Fruit fly (Drosophila melanogaster) whole organism, embryonic: ENCODE measurements around the gene Eig71Ec.

Experiments used
- Adf1 ChIP-seq: fragments of 200-800 bp; sonication (Bioruptor generic); IDR thresholded peaks from 2 replicates; pipeline ENCODE4 v1.3.6; 2022; ENCODE audit warnings: missing biosample characterization, missing genetic modification characterization
- CG12744 ChIP-seq: fragments of 200-800 bp; sonication (Bioruptor generic); optimal IDR thresholded peaks from 2 replicates; lab custom pipeline; 2016; ENCODE audit warnings: missing biosample characterization, missing genetic modification characterization
- CG13123 ChIP-seq: fragments of 200-800 bp; sonication (Bioruptor generic); optimal IDR thresholded peaks from 2 replicates; lab custom pipeline; 2016; ENCODE audit warnings: missing biosample characterization, missing genetic modification characterization
- CG14965 ChIP-seq: fragments of 200-800 bp; sonication (Bioruptor generic); optimal IDR thresholded peaks from 2 replicates; lab custom pipeline; 2016; ENCODE audit warnings: missing biosample characterization, missing genetic modification characterization, borderline replicate concordance
- CG18262 ChIP-seq: fragments of 200-800 bp; optimal IDR thresholded peaks from 3 replicates; lab custom pipeline; 2019; ENCODE audit warnings: missing biosample characterization, mild to moderate bottlenecking, missing genetic modification characterization, moderate library complexity
- CG18764 ChIP-seq: fragments of 200-800 bp; sonication (Bioruptor generic); optimal IDR thresholded peaks from 3 replicates; lab custom pipeline; 2016; ENCODE audit warnings: missing biosample characterization, missing genetic modification characterization
- CG2120 ChIP-seq: fragments of 200-800 bp; sonication (Bioruptor generic); optimal IDR thresholded peaks from 3 replicates; lab custom pipeline; 2016; ENCODE audit warnings: missing biosample characterization, missing genetic modification characterization
- CG2202 ChIP-seq: fragments of 200-800 bp; sonication (Bioruptor generic); optimal IDR thresholded peaks from 2 replicates; lab custom pipeline; 2018; ENCODE audit warnings: missing biosample characterization, mild to moderate bottlenecking, missing genetic modification characterization
- CG2712 ChIP-seq: fragments of 200-800 bp; optimal IDR thresholded peaks from 3 replicates; lab custom pipeline; 2019; ENCODE audit warnings: missing biosample characterization, mild to moderate bottlenecking, missing genetic modification characterization, moderate library complexity
- CG30403 ChIP-seq: fragments of 200-800 bp; sonication (Bioruptor generic); optimal IDR thresholded peaks from 3 replicates; lab custom pipeline; 2016; ENCODE audit warnings: missing biosample characterization, missing genetic modification characterization
- CG31224 ChIP-seq: fragments of 200-800 bp; sonication (Bioruptor generic); IDR thresholded peaks from 2 replicates; pipeline ENCODE4 v1.3.6; 2022; ENCODE audit warnings: missing biosample characterization, missing genetic modification characterization
- CG4404 ChIP-seq: fragments of 200-800 bp; sonication (Bioruptor generic); IDR thresholded peaks from 2 replicates; pipeline ENCODE4 v1.3.6; 2022; ENCODE audit warnings: missing biosample characterization, missing genetic modification characterization
- CG4424 ChIP-seq: fragments of 200-800 bp; sonication (Bioruptor generic); optimal IDR thresholded peaks from 3 replicates; lab custom pipeline; 2016; ENCODE audit warnings: missing biosample characterization, missing genetic modification characterization
- CG4617 ChIP-seq: fragments of 200-800 bp; sonication (Bioruptor generic); optimal IDR thresholded peaks from 3 replicates; lab custom pipeline; 2016; ENCODE audit warnings: missing biosample characterization, missing genetic modification characterization, borderline replicate concordance
- CG5180 ChIP-seq: fragments of 200-800 bp; sonication (Bioruptor generic); optimal IDR thresholded peaks from 3 replicates; lab custom pipeline; 2017; ENCODE audit warnings: missing biosample characterization, missing genetic modification characterization, mild to moderate bottlenecking, moderate library complexity, missing genetic modification reagents
- CG6175 ChIP-seq: fragments of 200-800 bp; sonication (Bioruptor generic); IDR thresholded peaks from 3 replicates; pipeline ENCODE4 v1.3.6; 2022; ENCODE audit warnings: missing biosample characterization, missing genetic modification characterization
- CG7786 ChIP-seq: fragments of 200-800 bp; sonication (Bioruptor generic); optimal IDR thresholded peaks from 2 replicates; lab custom pipeline; 2016; ENCODE audit warnings: missing biosample characterization, missing genetic modification characterization
- CG7963 ChIP-seq: fragments of 200-800 bp; sonication (Bioruptor generic); IDR thresholded peaks from 3 replicates; pipeline ENCODE4 v1.3.6; 2022; ENCODE audit warnings: missing biosample characterization, missing genetic modification characterization; ENCODE audit not compliant: partially characterized antibody
- CG7987 ChIP-seq: fragments of 200-800 bp; sonication (Bioruptor generic); optimal IDR thresholded peaks from 2 replicates; lab custom pipeline; 2018; ENCODE audit warnings: missing biosample characterization, mild to moderate bottlenecking, missing genetic modification characterization, moderate library complexity
- E2f1 ChIP-seq: fragments of 200-800 bp; sonication (Bioruptor generic); IDR thresholded peaks from 2 replicates; pipeline ENCODE4 v1.3.6; 2022; ENCODE audit warnings: missing biosample characterization, missing genetic modification characterization
- Eip74EF ChIP-seq, 2 experiments: fragments of 200-800 bp in 1 of 2; fragments of >200 bp in 1 of 2; sonication (Bioruptor generic) in 1 of 2; optimal IDR thresholded peaks; 2 replicates each; lab custom pipeline; 2017 to 2019; ENCODE audit warnings: missing biosample characterization in 2 of 2, missing genetic modification characterization in 2 of 2, mild to moderate bottlenecking in 1 of 2, moderate library complexity in 1 of 2
- Gsc ChIP-seq: fragments of 200-800 bp; sonication (Bioruptor generic); IDR thresholded peaks from 2 replicates; pipeline ENCODE4 v1.3.6; 2022; ENCODE audit warnings: missing biosample characterization, missing genetic modification characterization
- HLHmδ ChIP-seq: fragments of 200-800 bp; sonication (Bioruptor generic); optimal IDR thresholded peaks from 2 replicates; lab custom pipeline; 2018; ENCODE audit warnings: missing biosample characterization, mild to moderate bottlenecking, missing genetic modification characterization, moderate library complexity
- Kr ChIP-seq: fragments of 200-800 bp; sonication (Bioruptor generic); optimal IDR thresholded peaks from 2 replicates; lab custom pipeline; 2017; ENCODE audit warnings: missing biosample characterization, mild to moderate bottlenecking, missing genetic modification characterization
- Med ChIP-seq: fragments of 200-800 bp; sonication (Bioruptor generic); peaks from one replicate; lab custom pipeline; 2016; ENCODE audit warnings: missing biosample characterization, missing genetic modification characterization, mild to moderate bottlenecking, inconsistent platforms, moderate library complexity
- NC2α ChIP-seq: fragments of 200-800 bp; sonication (Bioruptor generic); optimal IDR thresholded peaks from 2 replicates; lab custom pipeline; 2016; ENCODE audit warnings: missing biosample characterization, missing genetic modification characterization
- Rx ChIP-seq: fragments of 200-800 bp; sonication (Bioruptor generic); IDR thresholded peaks from 2 replicates; pipeline ENCODE4 v1.3.6; 2022; ENCODE audit warnings: missing biosample characterization, missing genetic modification characterization
- Side ChIP-seq: fragments of 200-800 bp; sonication (Bioruptor generic); optimal IDR thresholded peaks from 2 replicates; lab custom pipeline; 2016; ENCODE audit warnings: missing biosample characterization, missing genetic modification characterization
- Usf ChIP-seq: fragments of 200-800 bp; sonication (Bioruptor generic); optimal IDR thresholded peaks from 2 replicates; lab custom pipeline; 2017; ENCODE audit warnings: missing genotype, missing biosample characterization, missing genetic modification characterization
- Vsx1 ChIP-seq: fragments of 200-800 bp; sonication (Bioruptor generic); optimal IDR thresholded peaks from 2 replicates; lab custom pipeline; 2017; ENCODE audit warnings: missing biosample characterization, mild to moderate bottlenecking, missing genetic modification characterization, missing genetic modification reagents
- Xrp1 ChIP-seq: fragments of 200-800 bp; sonication (Bioruptor generic); IDR thresholded peaks from 2 replicates; pipeline ENCODE4 v1.3.6; 2022; ENCODE audit warnings: missing biosample characterization, missing genetic modification characterization
- al ChIP-seq: fragments of 200-800 bp; sonication (Bioruptor generic); IDR thresholded peaks from 2 replicates; pipeline ENCODE4 v1.3.6; 2022; ENCODE audit warnings: missing biosample characterization, missing genetic modification characterization
- bsh ChIP-seq, 2 experiments: fragments of 200-800 bp; sonication (Bioruptor generic); optimal IDR thresholded peaks; 2 replicates each; lab custom pipeline; 2017 to 2018; ENCODE audit warnings: mild to moderate bottlenecking in 2 of 2, missing biosample characterization in 2 of 2, missing genetic modification characterization in 2 of 2, moderate library complexity in 1 of 2
- esg ChIP-seq: fragments of 200-800 bp; sonication (Bioruptor generic); conservative IDR thresholded peaks from 2 replicates; pipeline ENCODE4 v1.3.6; 2022; ENCODE audit warnings: missing biosample characterization, missing genetic modification characterization
- fd102C ChIP-seq: fragments of 200-800 bp; sonication (Bioruptor generic); optimal IDR thresholded peaks from 2 replicates; lab custom pipeline; 2018; ENCODE audit warnings: missing biosample characterization, mild to moderate bottlenecking, missing genetic modification characterization, moderate library complexity
- grau ChIP-seq: fragments of 200-800 bp; optimal IDR thresholded peaks from 3 replicates; lab custom pipeline; 2019; ENCODE audit warnings: missing biosample characterization, mild to moderate bottlenecking, missing genetic modification characterization, moderate library complexity
- gro ChIP-seq: fragments of 200-800 bp; sonication (Bioruptor generic); optimal IDR thresholded peaks from 2 replicates; lab custom pipeline; 2016; ENCODE audit warnings: missing biosample characterization, missing genetic modification characterization
- gt ChIP-seq: fragments of 200-800 bp; sonication (Bioruptor generic); IDR thresholded peaks from 2 replicates; pipeline ENCODE4 v1.3.6; 2022; ENCODE audit warnings: missing biosample characterization, missing genetic modification characterization
- hkb ChIP-seq, 2 experiments: fragments of 200-800 bp in 1 of 2; fragments of >200 bp in 1 of 2; sonication (Bioruptor generic) in 1 of 2; IDR thresholded peaks in 1 of 2; optimal IDR thresholded peaks in 1 of 2; 2 replicates each; pipeline versions ENCODE4 v1.3.6 to Lab custom; 2017 to 2022; ENCODE audit warnings: missing biosample characterization in 1 of 2, missing genetic modification characterization in 1 of 2
- jumu ChIP-seq: fragments of 200-800 bp; sonication (Bioruptor generic); optimal IDR thresholded peaks from 3 replicates; lab custom pipeline; 2016; ENCODE audit warnings: missing biosample characterization, missing genetic modification characterization
- klu ChIP-seq: fragments of 200-800 bp; sonication (Bioruptor generic); IDR thresholded peaks from 2 replicates; pipeline ENCODE4 v1.3.6; 2022; ENCODE audit warnings: missing biosample characterization, missing genetic modification characterization
- lab ChIP-seq: fragments of 200-800 bp; sonication (Bioruptor generic); optimal IDR thresholded peaks from 3 replicates; lab custom pipeline; 2017; ENCODE audit warnings: missing biosample characterization, missing genetic modification characterization, mild to moderate bottlenecking, moderate library complexity, missing genetic modification reagents
- lilli ChIP-seq: fragments of 200-800 bp; sonication (Bioruptor generic); optimal IDR thresholded peaks from 3 replicates; lab custom pipeline; 2016; ENCODE audit warnings: missing biosample characterization, missing genetic modification characterization
- lola ChIP-seq, 3 experiments: fragments of >200 bp in 2 of 3; fragments of 200-800 bp in 1 of 3; sonication (Bioruptor generic) in 1 of 3; optimal IDR thresholded peaks; 2 replicates each; lab custom pipeline; 2017 to 2019; ENCODE audit warnings: missing biosample characterization in 3 of 3, missing genetic modification characterization in 3 of 3, mild to moderate bottlenecking in 1 of 3, moderate library complexity in 1 of 3
- sd ChIP-seq: fragments of 200-800 bp; sonication (Bioruptor generic); optimal IDR thresholded peaks from 3 replicates; lab custom pipeline; 2018; ENCODE audit warnings: missing biosample characterization, mild to moderate bottlenecking, missing genetic modification characterization, moderate library complexity
- sens ChIP-seq: fragments of 200-800 bp; sonication (Bioruptor generic); peaks from one replicate; lab custom pipeline; 2016; ENCODE audit warnings: missing biosample characterization, missing genetic modification characterization
- slp2 ChIP-seq: fragments of 200-800 bp; sonication (Bioruptor generic); optimal IDR thresholded peaks from 2 replicates; lab custom pipeline; 2016; ENCODE audit warnings: missing biosample characterization, missing genetic modification characterization
- stwl ChIP-seq: fragments of 200-800 bp; sonication (Bioruptor generic); optimal IDR thresholded peaks from 3 replicates; lab custom pipeline; 2018; ENCODE audit warnings: missing biosample characterization, mild to moderate bottlenecking, missing genetic modification characterization, moderate library complexity
- trh ChIP-seq: fragments of 200-800 bp; sonication (Bioruptor generic); optimal IDR thresholded peaks from 2 replicates; lab custom pipeline; 2016; ENCODE audit warnings: missing biosample characterization, missing genetic modification characterization
- ttk ChIP-seq: fragments of 200-800 bp; sonication (Bioruptor generic); IDR thresholded peaks from 2 replicates; pipeline ENCODE4 v2.1.2; 2022; ENCODE audit warnings: missing biosample characterization, missing genetic modification characterization
- tup ChIP-seq: fragments of 200-800 bp; sonication (Bioruptor generic); optimal IDR thresholded peaks from 2 replicates; lab custom pipeline; 2016; ENCODE audit warnings: missing biosample characterization, mild to moderate bottlenecking, missing genetic modification characterization, moderate library complexity

The Eig71Ec gene

dm6 chr3L:15639978-15640377 is 12.1 kb downstream of the Eig71Ec start (continued):
- no peak for TF ChIP-seq CG6175 (GFP tag; lab: Robert Waterston, UW)
- TF ChIP-seq CG7963 (GFP tag; lab: Robert Waterston, UW) = no peak
- no peak for TF ChIP-seq CG7987
- no peak for TF ChIP-seq klu (GFP tag; lab: Robert Waterston, UW)
- TF ChIP-seq HLHmδ = no peak
- no peak for TF ChIP-seq lab (GFP tag; lab: Kevin White, UChicago)
- TF ChIP-seq CG4404 (GFP tag; lab: Robert Waterston, UW) = no peak; the same call in 1 of the 2 replicates
- TF ChIP-seq gt (GFP tag; lab: Robert Waterston, UW) = no peak
- TF ChIP-seq NC2α = no peak
- TF ChIP-seq CG12744 (GFP tag; lab: Kevin White, UChicago) = no peak
- no peak for TF ChIP-seq E2f1 (GFP tag; lab: Robert Waterston, UW)
- peak; percentile 43 for TF ChIP-seq CG2712 (tag; lab: Kevin White, UChicago)
- TF ChIP-seq sd (tag; lab: Kevin White, UChicago) = no peak
- TF ChIP-seq fd102C (GFP tag; lab: Kevin White, UChicago) = peak; percentile 21
- peak; percentile 62 for TF ChIP-seq Xrp1
- no peak for TF ChIP-seq ttk (GFP tag; lab: Robert Waterston, UW)
- TF ChIP-seq gro = no peak
- no peak for TF ChIP-seq esg (GFP tag; lab: Robert Waterston, UW)
- TF ChIP-seq grau (tag; lab: Kevin White, UChicago) = peak; percentile 3
- no peak for TF ChIP-seq slp2
- no peak for TF ChIP-seq stwl
- no peak for TF ChIP-seq Adf1
- peak in 1 of 3 experiments; percentile 26 for TF ChIP-seq lola (GFP tag; optimal IDR thresholded peaks at IDR 0.05; lab: Kevin White, UChicago)
- TF ChIP-seq al (GFP tag; lab: Robert Waterston, UW) = no peak
- peak; percentile 36 for TF ChIP-seq sens (GFP tag; lab: Kevin White, UChicago)
- no peak for TF ChIP-seq Kr (GFP tag; lab: Kevin White, UChicago)
- no peak for TF ChIP-seq CG14965 (GFP tag; lab: Kevin White, UChicago)
- TF ChIP-seq lilli (GFP tag; lab: Kevin White, UChicago) = no peak
- TF ChIP-seq trh (GFP tag; lab: Kevin White, UChicago) = no peak
- TF ChIP-seq Med (GFP tag; lab: Kevin White, UChicago) = peak; percentile 31
- TF ChIP-seq Eip74EF (GFP tag; optimal IDR thresholded peaks at IDR 0.05; lab: Kevin White, UChicago) = no peak
- no peak for TF ChIP-seq Usf (GFP tag; lab: Kevin White, UChicago)
- TF ChIP-seq bsh (GFP tag; optimal IDR thresholded peaks at IDR 0.05; lab: Kevin White, UChicago) = peak in 1 of 2 experiments; percentile 32
- no peak for TF ChIP-seq CG2202 (tag; lab: Kevin White, UChicago)
- TF ChIP-seq CG7786 (GFP tag; lab: Kevin White, UChicago) = no peak
- no peak for TF ChIP-seq CG4424 (GFP tag; lab: Kevin White, UChicago)
- no peak for TF ChIP-seq CG4617 (GFP tag; lab: Kevin White, UChicago)
- TF ChIP-seq CG31224 = no peak
- TF ChIP-seq CG5180 (GFP tag; lab: Kevin White, UChicago) = no peak
- TF ChIP-seq Vsx1 = no peak
- TF ChIP-seq tup (GFP tag; lab: Kevin White, UChicago) = no peak
- no peak for TF ChIP-seq Rx (GFP tag; lab: Robert Waterston, UW)
- no peak for TF ChIP-seq Side (GFP tag; lab: Kevin White, UChicago)
- no peak for TF ChIP-seq jumu (GFP tag; lab: Kevin White, UChicago)
- TF ChIP-seq CG13123 = no peak
- no peak for TF ChIP-seq Gsc (GFP tag; lab: Robert Waterston, UW)
- TF ChIP-seq CG2120 (GFP tag; lab: Kevin White, UChicago) = no peak
- no peak for TF ChIP-seq CG18764 (GFP tag; lab: Kevin White, UChicago)
- TF ChIP-seq hkb (optimal IDR thresholded peaks at IDR 0.05; lab: Kevin White, UChicago) = no peak
- no peak for TF ChIP-seq hkb (GFP tag; IDR thresholded peaks at IDR 0.05; lab: Robert Waterston, UW)
- TF ChIP-seq CG30403 (GFP tag; lab: Kevin White, UChicago) = peak; percentile 8
- TF ChIP-seq CG18262 (tag; lab: Kevin White, UChicago) = peak; percentile 28
